Fruit fly (Drosophila melanogaster) whole organism, embryonic: Measurements from ENCODE around the gene ova.

Experiments used
- Antp ChIP-seq: fragments of 200-800 bp; sonication (Bioruptor generic); optimal IDR thresholded peaks from 3 replicates; lab custom pipeline; 2016; ENCODE audit warnings: missing biosample characterization, missing genetic modification characterization
- CG10274 ChIP-seq: fragments of 200-800 bp; sonication (Bioruptor generic); optimal IDR thresholded peaks from 3 replicates; lab custom pipeline; 2017; ENCODE audit warnings: missing biosample characterization, mild to moderate bottlenecking, missing genetic modification characterization
- CG10366 ChIP-seq: fragments of 200-800 bp; sonication (Bioruptor generic); IDR thresholded peaks from 2 replicates; pipeline ENCODE4 v1.3.6; 2022; ENCODE audit warnings: missing biosample characterization, missing genetic modification characterization
- CG12391 ChIP-seq: fragments of 200-800 bp; sonication (Bioruptor generic); optimal IDR thresholded peaks from 3 replicates; lab custom pipeline; 2018; ENCODE audit warnings: missing biosample characterization, mild to moderate bottlenecking, missing genetic modification characterization, moderate library complexity
- CG14667 ChIP-seq: fragments of 200-800 bp; sonication (Bioruptor generic); IDR thresholded peaks from 2 replicates; pipeline ENCODE4 v1.3.6; 2022; ENCODE audit warnings: missing biosample characterization, missing genetic modification characterization
- CG14860 ChIP-seq: fragments of 200-800 bp; sonication (Bioruptor generic); IDR thresholded peaks from 3 replicates; pipeline ENCODE4 v1.3.6; 2022; ENCODE audit warnings: missing biosample characterization, missing genetic modification characterization; ENCODE audit not compliant: partially characterized antibody
- CG15011 ChIP-seq: fragments of 200-800 bp; sonication (Bioruptor generic); optimal IDR thresholded peaks from 3 replicates; lab custom pipeline; 2018; ENCODE audit warnings: missing biosample characterization, mild to moderate bottlenecking, missing genetic modification characterization
- CG1602 ChIP-seq: fragments of 200-800 bp; sonication (Bioruptor generic); optimal IDR thresholded peaks from 3 replicates; lab custom pipeline; 2016; ENCODE audit warnings: missing biosample characterization, missing genetic modification characterization
- CG17186 ChIP-seq: fragments of 200-800 bp; sonication (Bioruptor generic); optimal IDR thresholded peaks from 3 replicates; lab custom pipeline; 2017; ENCODE audit warnings: missing biosample characterization, missing genetic modification reagents, missing genetic modification characterization
- CG17612 ChIP-seq: fragments of 200-800 bp; sonication (Bioruptor generic); IDR thresholded peaks from 2 replicates; pipeline ENCODE4 v1.3.6; 2022; ENCODE audit warnings: missing biosample characterization, missing genetic modification characterization
- CG17802 ChIP-seq: fragments of 200-800 bp; sonication (Bioruptor generic); optimal IDR thresholded peaks from 2 replicates; lab custom pipeline; 2018; ENCODE audit warnings: missing biosample characterization, mild to moderate bottlenecking, missing genetic modification characterization, moderate library complexity
- CG2120 ChIP-seq: fragments of 200-800 bp; sonication (Bioruptor generic); optimal IDR thresholded peaks from 3 replicates; lab custom pipeline; 2016; ENCODE audit warnings: missing biosample characterization, missing genetic modification characterization
- CG2889 ChIP-seq: fragments of 200-800 bp; sonication (Bioruptor generic); IDR thresholded peaks from 3 replicates; pipeline ENCODE4 v1.3.6; 2022; ENCODE audit warnings: missing biosample characterization, missing genetic modification characterization
- CG33557 ChIP-seq: fragments of 200-800 bp; sonication (Bioruptor generic); optimal IDR thresholded peaks from 2 replicates; lab custom pipeline; 2019; ENCODE audit warnings: missing biosample characterization, mild to moderate bottlenecking, missing genetic modification characterization, moderate library complexity
- CG34376 ChIP-seq: fragments of 200-800 bp; sonication (Bioruptor generic); optimal IDR thresholded peaks from 2 replicates; lab custom pipeline; 2018; ENCODE audit warnings: missing biosample characterization, mild to moderate bottlenecking, missing genetic modification characterization
- CG3838 ChIP-seq: fragments of 200-800 bp; sonication (Bioruptor generic); optimal IDR thresholded peaks from 3 replicates; lab custom pipeline; 2016; ENCODE audit warnings: missing biosample characterization, missing genetic modification characterization
- CG4424 ChIP-seq: fragments of 200-800 bp; sonication (Bioruptor generic); optimal IDR thresholded peaks from 3 replicates; lab custom pipeline; 2016; ENCODE audit warnings: missing biosample characterization, missing genetic modification characterization
- CG6854 ChIP-seq: fragments of 200-800 bp; sonication (Bioruptor generic); optimal IDR thresholded peaks from 3 replicates; lab custom pipeline; 2017; ENCODE audit warnings: missing biosample characterization, mild to moderate bottlenecking, missing genetic modification characterization
- CG8290 ChIP-seq, 3 experiments: fragments of 200-800 bp; sonication (Bioruptor generic); optimal IDR thresholded peaks; 2 replicates each; lab custom pipeline; 2016 to 2019; ENCODE audit warnings: missing biosample characterization in 3 of 3, missing genetic modification characterization in 3 of 3, mild to moderate bottlenecking in 2 of 3, moderate library complexity in 1 of 3
- CG8924 ChIP-seq: fragments of 200-800 bp; optimal IDR thresholded peaks from 3 replicates; lab custom pipeline; 2019; ENCODE audit warnings: missing biosample characterization, mild to moderate bottlenecking, missing genetic modification characterization, moderate library complexity
- CG9437 ChIP-seq: fragments of 200-800 bp; sonication (Bioruptor generic); optimal IDR thresholded peaks from 2 replicates; lab custom pipeline; 2018; ENCODE audit warnings: missing biosample characterization, mild to moderate bottlenecking, missing genetic modification characterization
- D19B ChIP-seq: fragments of 200-800 bp; sonication (Bioruptor generic); optimal IDR thresholded peaks from 2 replicates; lab custom pipeline; 2017; ENCODE audit warnings: missing biosample characterization, mild to moderate bottlenecking, missing genetic modification characterization
- Deaf1 ChIP-seq: fragments of 200-800 bp; optimal IDR thresholded peaks from 3 replicates; lab custom pipeline; 2019; ENCODE audit warnings: missing biosample characterization, mild to moderate bottlenecking, missing genetic modification characterization, moderate library complexity
- Dll ChIP-seq: fragments of 200-800 bp; sonication (Bioruptor generic); IDR thresholded peaks from 4 replicates; pipeline ENCODE4 v1.3.6; 2022; ENCODE audit warnings: missing biosample characterization, missing genetic modification characterization; ENCODE audit not compliant: partially characterized antibody
- Dp ChIP-seq: fragments of 200-800 bp; sonication (Bioruptor generic); optimal IDR thresholded peaks from 2 replicates; lab custom pipeline; 2018; ENCODE audit warnings: missing biosample characterization, mild to moderate bottlenecking, missing genetic modification characterization, moderate library complexity
- Eip74EF ChIP-seq, 2 experiments: fragments of 200-800 bp in 1 of 2; fragments of >200 bp in 1 of 2; sonication (Bioruptor generic) in 1 of 2; optimal IDR thresholded peaks; 2 replicates each; lab custom pipeline; 2017 to 2019; ENCODE audit warnings: missing biosample characterization in 2 of 2, missing genetic modification characterization in 2 of 2, mild to moderate bottlenecking in 1 of 2, moderate library complexity in 1 of 2
- Gsc ChIP-seq: fragments of 200-800 bp; sonication (Bioruptor generic); IDR thresholded peaks from 2 replicates; pipeline ENCODE4 v1.3.6; 2022; ENCODE audit warnings: missing biosample characterization, missing genetic modification characterization
- H2.0 ChIP-seq: fragments of 200-800 bp; sonication (Bioruptor generic); IDR thresholded peaks from 2 replicates; pipeline ENCODE4 v1.3.6; 2022; ENCODE audit warnings: missing biosample characterization, missing genetic modification characterization
- HLH4C ChIP-seq: fragments of 200-800 bp; sonication (Bioruptor generic); IDR thresholded peaks from 3 replicates; pipeline ENCODE4 v1.3.6; 2022; ENCODE audit warnings: missing biosample characterization, missing genetic modification characterization; ENCODE audit not compliant: partially characterized antibody
- Mad ChIP-seq: fragments of 200-800 bp; sonication (Bioruptor generic); optimal IDR thresholded peaks from 2 replicates; lab custom pipeline; 2016; ENCODE audit warnings: missing biosample characterization, missing genetic modification characterization
- Med ChIP-seq: fragments of 200-800 bp; sonication (Bioruptor generic); peaks from one replicate; lab custom pipeline; 2016; ENCODE audit warnings: missing biosample characterization, missing genetic modification characterization, mild to moderate bottlenecking, inconsistent platforms, moderate library complexity
- NC2α ChIP-seq: fragments of 200-800 bp; sonication (Bioruptor generic); optimal IDR thresholded peaks from 2 replicates; lab custom pipeline; 2016; ENCODE audit warnings: missing biosample characterization, missing genetic modification characterization
- NFAT ChIP-seq: fragments of 200-800 bp; sonication (Bioruptor generic); IDR thresholded peaks from 2 replicates; pipeline ENCODE4 v1.3.6; 2022; ENCODE audit warnings: missing biosample characterization, missing genetic modification characterization
- PHDP ChIP-seq: fragments of 200-800 bp; sonication (Bioruptor generic); optimal IDR thresholded peaks from 3 replicates; lab custom pipeline; 2018; ENCODE audit warnings: missing biosample characterization, mild to moderate bottlenecking, missing genetic modification characterization, moderate library complexity
- Rfx ChIP-seq: fragments of 200-800 bp; sonication (Bioruptor generic); IDR thresholded peaks from 2 replicates; pipeline ENCODE4 v1.3.6; 2022; ENCODE audit warnings: missing biosample characterization, missing genetic modification characterization
- emc ChIP-seq: fragments of 200-800 bp; sonication (Bioruptor generic); optimal IDR thresholded peaks from 2 replicates; lab custom pipeline; 2016; ENCODE audit warnings: missing biosample characterization, missing genetic modification characterization
- gcm2 ChIP-seq: fragments of 200-800 bp; sonication (Bioruptor generic); optimal IDR thresholded peaks from 2 replicates; lab custom pipeline; 2016; ENCODE audit warnings: missing biosample characterization, missing genetic modification characterization
- gfzf ChIP-seq: fragments of 200-800 bp; sonication (Bioruptor generic); optimal IDR thresholded peaks from 2 replicates; lab custom pipeline; 2016; ENCODE audit warnings: missing biosample characterization, mild to moderate bottlenecking, missing genetic modification characterization, moderate library complexity
- grn ChIP-seq: fragments of 200-800 bp; sonication (Bioruptor generic); optimal IDR thresholded peaks from 3 replicates; lab custom pipeline; 2017; ENCODE audit warnings: missing biosample characterization, missing genetic modification characterization
- hth ChIP-seq: fragments of >200 bp; optimal IDR thresholded peaks from 2 replicates; lab custom pipeline; 2017; ENCODE audit warnings: inconsistent platforms
- inv ChIP-seq: fragments of 200-800 bp; sonication (Bioruptor generic); IDR thresholded peaks from 2 replicates; pipeline ENCODE4 v1.3.6; 2022; ENCODE audit warnings: missing biosample characterization, missing genetic modification characterization; ENCODE audit not compliant: partially characterized antibody
- luna ChIP-seq: fragments of 200-800 bp; sonication (Bioruptor generic); optimal IDR thresholded peaks from 2 replicates; lab custom pipeline; 2016; ENCODE audit warnings: missing biosample characterization, missing genetic modification characterization
- row ChIP-seq: fragments of 200-800 bp; sonication (Bioruptor generic); IDR thresholded peaks from 3 replicates; pipeline ENCODE4 v1.3.6; 2022; ENCODE audit warnings: missing biosample characterization, missing genetic modification characterization
- sna ChIP-seq: fragments of 200-800 bp; sonication (Bioruptor generic); IDR thresholded peaks from 2 replicates; pipeline ENCODE4 v1.3.6; 2022; ENCODE audit warnings: missing biosample characterization, missing genetic modification characterization; ENCODE audit not compliant: partially characterized antibody
- so ChIP-seq: fragments of 200-800 bp; sonication (Bioruptor generic); IDR thresholded peaks from 3 replicates; pipeline ENCODE4 v1.3.6; 2022; ENCODE audit warnings: missing biosample characterization, missing genetic modification characterization
- stwl ChIP-seq: fragments of 200-800 bp; sonication (Bioruptor generic); optimal IDR thresholded peaks from 3 replicates; lab custom pipeline; 2018; ENCODE audit warnings: missing biosample characterization, mild to moderate bottlenecking, missing genetic modification characterization, moderate library complexity
- toy ChIP-seq: fragments of 200-800 bp; sonication (Bioruptor generic); IDR thresholded peaks from 2 replicates; pipeline ENCODE4 v1.3.6; 2022; ENCODE audit warnings: missing biosample characterization, missing genetic modification characterization
- vnd ChIP-seq: fragments of 200-800 bp; sonication (Bioruptor generic); IDR thresholded peaks from 3 replicates; pipeline ENCODE4 v1.3.6; 2022; ENCODE audit warnings: missing biosample characterization, missing genetic modification characterization; ENCODE audit not compliant: partially characterized antibody

Gene ova

dm6 chr2L:10220501-10221386 lies 10.7 kb downstream of the ova start, which contains the start of the genes Npc1a and Prosalpha6 (continued):
- TF ChIP-seq NC2α (GFP tag; lab: Kevin White, UChicago) = peak; percentile 25
- peak; percentile 66; the same call in 2 of the 4 replicates for TF ChIP-seq Dll
- peak; percentile 72 for TF ChIP-seq CG9437 (GFP tag; lab: Kevin White, UChicago)
- no peak for TF ChIP-seq H2.0 (GFP tag; lab: Robert Waterston, UW)
- TF ChIP-seq so (GFP tag; lab: Robert Waterston, UW) = peak; percentile 39; the same call in 1 of the 3 replicates
- peak; percentile 50; the same call in 1 of the 3 replicates for TF ChIP-seq CG14860 (GFP tag; lab: Robert Waterston, UW)
- peak; percentile 55 for TF ChIP-seq CG12391 (tag; lab: Kevin White, UChicago)
- TF ChIP-seq CG4424 (GFP tag; lab: Kevin White, UChicago) = peak; percentile 8
- peak; percentile 59; the same call in 1 of the 3 replicates for TF ChIP-seq vnd
- peak; percentile 71 for TF ChIP-seq row (GFP tag; lab: Robert Waterston, UW)
- TF ChIP-seq gcm2 (GFP tag; lab: Kevin White, UChicago) = peak; percentile 1
- TF ChIP-seq NFAT (GFP tag; lab: Robert Waterston, UW) = no peak
- TF ChIP-seq CG2120 = peak; percentile 36
- TF ChIP-seq Deaf1 = no peak
- TF ChIP-seq CG8924 = peak; percentile 47
- no peak for TF ChIP-seq CG2889 (GFP tag; lab: Robert Waterston, UW)
- no peak for TF ChIP-seq CG1602
- peak; percentile 30 for TF ChIP-seq Mad (GFP tag; lab: Kevin White, UChicago)
- TF ChIP-seq CG17186 (GFP tag; lab: Kevin White, UChicago) = peak; percentile 12
- TF ChIP-seq CG14667 (GFP tag; lab: Robert Waterston, UW) = peak; percentile 82
- no peak for TF ChIP-seq Eip74EF (GFP tag; optimal IDR thresholded peaks at IDR 0.05; lab: Kevin White, UChicago)
- TF ChIP-seq HLH4C (GFP tag; lab: Robert Waterston, UW) = peak; percentile 66; the same call in 2 of the 3 replicates
- no peak for TF ChIP-seq Rfx (GFP tag; lab: Robert Waterston, UW)
- TF ChIP-seq inv (GFP tag; lab: Robert Waterston, UW) = peak; percentile 66; the same call in 1 of the 2 replicates
- peak; percentile 11 for TF ChIP-seq D19B
- peak; percentile 79 for TF ChIP-seq Med
- no peak for TF ChIP-seq Antp
- TF ChIP-seq emc (GFP tag; lab: Kevin White, UChicago) = no peak
- no peak for TF ChIP-seq PHDP (tag; lab: Kevin White, UChicago)
- no peak for TF ChIP-seq CG6854 (GFP tag; lab: Kevin White, UChicago)
- no peak for TF ChIP-seq CG3838
- peak; percentile 8 for TF ChIP-seq gfzf (GFP tag; lab: Kevin White, UChicago)
- peak; percentile 6 for TF ChIP-seq CG33557 (GFP tag; lab: Kevin White, UChicago)
- TF ChIP-seq grn = peak; percentile 14
- TF ChIP-seq CG10366 = no peak
- TF ChIP-seq CG34376 (GFP tag; lab: Kevin White, UChicago) = peak; percentile 36
- peak; percentile 2 for TF ChIP-seq luna (GFP tag; lab: Kevin White, UChicago)
- peak; percentile 77 for TF ChIP-seq CG8290 (GFP tag; optimal IDR thresholded peaks at IDR 0.05; lab: Kevin White, UChicago)
- peak; percentile 72 to 82 for TF ChIP-seq CG8290 (tag; optimal IDR thresholded peaks at IDR 0.05; lab: Kevin White, UChicago)
- no peak for TF ChIP-seq toy (GFP tag; lab: Robert Waterston, UW)
- no peak for TF ChIP-seq CG17612 (GFP tag; lab: Robert Waterston, UW)
- TF ChIP-seq Dp = peak; percentile 23
- no peak for TF ChIP-seq CG10274 (GFP tag; lab: Kevin White, UChicago)
- TF ChIP-seq Gsc (GFP tag; lab: Robert Waterston, UW) = no peak
- TF ChIP-seq sna = 0 out of 2 replicates have a peak, but pooled peaks have one; percentile 43
- no peak for TF ChIP-seq CG15011 (GFP tag; lab: Kevin White, UChicago)
- peak; percentile 25 for TF ChIP-seq CG17802 (tag; lab: Kevin White, UChicago)
- TF ChIP-seq stwl (tag; lab: Kevin White, UChicago) = peak; percentile 34
- TF ChIP-seq hth (lab: Kevin White, UChicago) = no peak
